Worm (Caenorhabditis elegans): ENCODE results near the gene twk-42.

DNA sequence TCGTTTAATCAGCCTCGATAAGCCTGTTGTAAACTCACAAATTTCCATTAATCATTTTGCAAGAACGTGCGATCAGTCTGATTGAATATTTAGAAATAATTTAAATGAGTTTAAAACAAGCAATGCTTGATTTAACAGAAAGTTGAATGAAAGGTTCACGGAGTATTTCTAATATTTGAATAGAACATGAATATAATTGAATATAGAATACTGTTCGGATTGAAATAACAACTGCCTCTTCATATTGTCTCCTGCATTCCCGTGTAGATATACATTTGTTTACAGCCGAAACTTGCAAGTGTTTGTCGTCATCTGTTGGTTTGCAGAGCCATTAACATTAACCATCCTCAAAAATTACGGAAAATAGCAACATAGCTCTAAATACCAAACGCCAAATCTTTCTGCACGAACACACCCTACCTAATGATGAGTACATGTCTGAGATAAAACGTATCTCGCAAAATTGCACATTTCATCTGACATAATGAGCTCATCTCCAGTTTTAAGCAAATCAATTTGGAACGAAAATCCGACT is 31.6 kb downstream of the twk-42 start, which contains the start of the genes Y26G10.5 and srh-32:
- TF ChIP-seq med-1 (GFP tag; optimal IDR thresholded peaks at IDR 0.05; ENCODE audit: insufficient read depth) (no peak), ztf-29 (GFP tag; IDR thresholded peaks at IDR 0.05) (no peak), ztf-23 (GFP tag; IDR thresholded peaks at IDR 0.05) (no peak)
